Fruit fly (Drosophila melanogaster): ENCODE results near the gene Hsc20.

Hsc20 gene

DNA sequence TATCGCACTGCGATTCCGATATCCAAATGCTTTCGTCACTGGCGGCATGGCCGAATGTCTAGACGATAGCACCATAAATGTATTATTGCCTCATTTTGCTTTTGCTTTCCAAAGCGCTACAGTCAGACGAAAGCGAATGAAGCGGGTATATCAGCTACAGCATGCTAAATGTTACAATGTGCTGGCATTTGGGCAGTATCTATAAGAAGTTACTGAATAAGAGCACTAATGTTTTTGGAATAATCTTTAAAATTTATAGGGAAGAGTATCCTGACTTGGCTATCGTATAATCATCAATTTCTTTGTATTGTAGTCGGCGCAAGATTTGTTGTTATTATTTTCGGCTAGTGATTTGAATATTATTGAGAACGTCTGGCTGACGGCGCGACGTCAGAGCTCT, 29.7 kb upstream of the Hsc20 start (continued):
- TF ChIP-seq CG9876 (GFP tag; optimal IDR thresholded peaks at IDR 0.05): peak; percentile 38
- peak; percentile 56 for TF ChIP-seq CG6813 (GFP tag; optimal IDR thresholded peaks at IDR 0.05)
- peak; percentile 4 for TF ChIP-seq pzg (GFP tag; optimal IDR thresholded peaks at IDR 0.05)
- peak; percentile 75 for TF ChIP-seq CG31224 (GFP tag; IDR thresholded peaks at IDR 0.05)
- TF ChIP-seq CG8281 (tag; optimal IDR thresholded peaks at IDR 0.05): peak; percentile 59
- peak; percentile 65 to 78 for TF ChIP-seq Hr51 (GFP tag; optimal IDR thresholded peaks at IDR 0.05)
- peak; percentile 59 for TF ChIP-seq tx (GFP tag; optimal IDR thresholded peaks at IDR 0.05)
- TF ChIP-seq Asciz (GFP tag; optimal IDR thresholded peaks at IDR 0.05): peak; percentile 69
- peak; percentile 93 for TF ChIP-seq CG2120 (GFP tag; optimal IDR thresholded peaks at IDR 0.05)
- peak; percentile 71; the same call in 1 of the 3 replicates for TF ChIP-seq gce (GFP tag; IDR thresholded peaks at IDR 0.05)
- no peak for TF ChIP-seq hkb (optimal IDR thresholded peaks at IDR 0.05)
- peak; percentile 81 for TF ChIP-seq hkb (GFP tag; IDR thresholded peaks at IDR 0.05)
- peak; percentile 25 for TF ChIP-seq cato (GFP tag; optimal IDR thresholded peaks at IDR 0.05; ENCODE audit: borderline replicate concordance)
- TF ChIP-seq gcm2 (GFP tag; optimal IDR thresholded peaks at IDR 0.05): peak; percentile 39
- TF ChIP-seq slp2 (GFP tag; optimal IDR thresholded peaks at IDR 0.05): peak; percentile 69
- TF ChIP-seq CG2889 (GFP tag; IDR thresholded peaks at IDR 0.05): peak; percentile 65; the same call in 2 of the 3 replicates
- TF ChIP-seq CG43689 (GFP tag; IDR thresholded peaks at IDR 0.05): peak; percentile 83
- peak; percentile 61 for TF ChIP-seq nau (GFP tag; optimal IDR thresholded peaks at IDR 0.05)
- no peak for TF ChIP-seq CG15073 (GFP tag; optimal IDR thresholded peaks at IDR 0.05)
- TF ChIP-seq B-H2 (GFP tag; optimal IDR thresholded peaks at IDR 0.05): no peak
- TF ChIP-seq CG15479 (GFP tag; optimal IDR thresholded peaks at IDR 0.05): no peak
- peak; percentile 76 for TF ChIP-seq stc (GFP tag; IDR thresholded peaks at IDR 0.05)
- TF ChIP-seq trem (tag; optimal IDR thresholded peaks at IDR 0.05): peak; percentile 5
- TF ChIP-seq inv (GFP tag; IDR thresholded peaks at IDR 0.05; ENCODE audit: partially characterized antibody): no peak
- TF ChIP-seq Hmx (GFP tag; optimal IDR thresholded peaks at IDR 0.05): peak; percentile 43
- peak; percentile 83 for TF ChIP-seq ttk (GFP tag; IDR thresholded peaks at IDR 0.05)
- TF ChIP-seq gsb (GFP tag; IDR thresholded peaks at IDR 0.05): peak; percentile 84
- TF ChIP-seq CG12769 (tag; optimal IDR thresholded peaks at IDR 0.05): peak; percentile 91
- TF ChIP-seq btn (GFP tag; optimal IDR thresholded peaks at IDR 0.05): peak; percentile 42
- TF ChIP-seq CG10147 (GFP tag; optimal IDR thresholded peaks at IDR 0.05): peak; percentile 75
- TF ChIP-seq CG1529 (GFP tag; optimal IDR thresholded peaks at IDR 0.05): peak; percentile 10
- TF ChIP-seq Dp (GFP tag; optimal IDR thresholded peaks at IDR 0.05): no peak
- TF ChIP-seq CG11696 (GFP tag; IDR thresholded peaks at IDR 0.05): peak; percentile 75
- no peak for TF ChIP-seq crol (GFP tag; IDR thresholded peaks at IDR 0.05)
- TF ChIP-seq sima (GFP tag; optimal IDR thresholded peaks at IDR 0.05): no peak
- TF ChIP-seq CG7963 (GFP tag; IDR thresholded peaks at IDR 0.05; ENCODE audit: partially characterized antibody): no peak
- no peak for TF ChIP-seq yki (optimal IDR thresholded peaks at IDR 0.05)
- peak; percentile 68 for TF ChIP-seq her (GFP tag; optimal IDR thresholded peaks at IDR 0.05)
- TF ChIP-seq CG1647 (GFP tag; optimal IDR thresholded peaks at IDR 0.05): peak; percentile 62
- TF ChIP-seq tap (tag; optimal IDR thresholded peaks at IDR 0.05): peak; percentile 80
- peak; percentile 73 for TF ChIP-seq Awh (GFP tag; IDR thresholded peaks at IDR 0.05)
- TF ChIP-seq Oli (tag; optimal IDR thresholded peaks at IDR 0.05): peak; percentile 73
- peak; percentile 24 for TF ChIP-seq CG6254 (GFP tag; optimal IDR thresholded peaks at IDR 0.05)
- TF ChIP-seq CG9727 (GFP tag; optimal IDR thresholded peaks at IDR 0.05): peak; percentile 65
- TF ChIP-seq CG34224 (GFP tag; IDR thresholded peaks at IDR 0.05; ENCODE audit: partially characterized antibody): no peak
- peak; percentile 41 for TF ChIP-seq Jarid2 (GFP tag; optimal IDR thresholded peaks at IDR 0.05)
- TF ChIP-seq salm (tag; optimal IDR thresholded peaks at IDR 0.05): peak; percentile 46
- TF ChIP-seq scrt (GFP tag; optimal IDR thresholded peaks at IDR 0.05): peak; percentile 72
- peak; percentile 5 for TF ChIP-seq CG34376 (GFP tag; optimal IDR thresholded peaks at IDR 0.05)
- TF ChIP-seq CG13775 (GFP tag; optimal IDR thresholded peaks at IDR 0.05): peak; percentile 47
- no peak for TF ChIP-seq Sin3A (optimal IDR thresholded peaks at IDR 0.05)
- TF ChIP-seq Hr39 (optimal IDR thresholded peaks at IDR 0.05): no peak

Data from whole organism, embryonic.